Worm (Caenorhabditis elegans): ENCODE data around the gene F26F2.7.

DNA sequence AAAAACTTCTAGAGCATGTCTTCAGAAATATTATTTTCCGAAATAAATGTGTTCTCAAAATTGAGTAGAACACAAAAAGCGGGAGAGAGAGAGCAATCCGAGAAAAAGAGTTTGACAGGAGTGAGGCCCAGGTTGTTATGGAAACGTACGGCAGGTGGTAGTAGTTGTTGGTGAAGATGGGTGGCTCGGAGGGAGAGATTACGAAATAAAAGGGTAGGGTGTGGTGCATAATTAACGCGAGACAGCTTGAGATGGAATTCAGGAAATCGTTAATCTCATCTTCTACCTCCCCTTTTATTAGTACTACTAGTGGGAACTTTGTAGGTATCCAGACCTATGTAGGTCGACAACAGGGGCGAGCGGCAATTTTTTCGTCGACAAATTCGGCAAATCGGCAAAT is 46.7 kb upstream of the F26F2.7 start, which contains the start of gene famh-161:
- no peak for TF ChIP-seq snpc-4 (GFP tag; optimal IDR thresholded peaks at IDR 0.05)
- no peak for TF ChIP-seq snpc-4 (tag; optimal IDR thresholded peaks at IDR 0.05)
- TF ChIP-seq nhr-90 (tag; optimal IDR thresholded peaks at IDR 0.05) = no peak
- TF ChIP-seq unc-130 (GFP tag; optimal IDR thresholded peaks at IDR 0.05) = no peak
- no peak for TF ChIP-seq lin-35 (GFP tag; optimal IDR thresholded peaks at IDR 0.05)
- no peak for TF ChIP-seq him-1 (tag; optimal IDR thresholded peaks at IDR 0.05)
- TF ChIP-seq somi-1 (GFP tag; optimal IDR thresholded peaks at IDR 0.05) = no peak
- TF ChIP-seq ceh-79 (tag; optimal IDR thresholded peaks at IDR 0.05) = no peak
- TF ChIP-seq madf-6 (GFP tag; IDR thresholded peaks at IDR 0.05) = no peak
- TF ChIP-seq pbrm-1 (GFP tag; IDR thresholded peaks at IDR 0.05) = no peak
- no peak for TF ChIP-seq sptf-2 (GFP tag; optimal IDR thresholded peaks at IDR 0.05)
- TF ChIP-seq snpc-3.4 (tag; optimal IDR thresholded peaks at IDR 0.05) = no peak
- no peak for TF ChIP-seq xnd-1 (tag; optimal IDR thresholded peaks at IDR 0.05)

All from whole organism, young adult.